Worm (Caenorhabditis elegans): ENCODE data around the gene jmjd-4.
A peak's percentile ranks its signal among the peaks of the same experiment; 100 is the strongest.

jmjd-4 gene

DNA sequence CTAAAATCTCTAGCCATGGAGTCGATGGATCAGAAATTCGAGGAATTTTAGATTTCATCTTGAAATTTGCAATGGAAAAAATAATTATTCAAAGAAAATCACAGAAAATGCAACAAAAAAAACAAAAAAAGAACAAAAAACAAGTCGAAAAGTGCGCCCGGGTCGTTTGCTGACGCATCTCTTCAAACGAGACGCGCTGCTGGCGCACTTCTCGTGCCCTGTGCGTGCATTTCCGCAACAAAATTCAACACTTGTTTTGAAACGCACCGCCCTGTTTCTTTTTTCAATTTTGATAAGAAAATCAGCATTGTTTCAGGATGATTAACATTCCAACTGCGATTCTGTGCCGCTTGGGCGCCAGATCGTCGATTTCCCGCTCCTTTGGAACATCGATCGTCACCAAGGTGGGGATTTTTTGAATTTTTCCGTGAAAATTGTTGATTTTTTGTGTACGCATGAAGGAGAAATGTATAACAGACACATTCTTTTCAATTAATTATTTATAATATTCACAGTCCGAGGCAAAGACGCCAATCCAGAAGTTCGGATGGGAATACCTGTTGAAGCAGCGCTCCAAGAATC is at the start of gene jmjd-4, which contains the start of gene mev-1:
TSS of gene jmjd-4 (minus strand) at position 58 of the 582 bp plus-strand sequence.
TSS of gene mev-1 (plus strand) at position 317 of the 582 bp plus-strand sequence.
- TF ChIP-seq elt-2 (tag; optimal IDR thresholded peaks at IDR 0.05) (peak; percentile 84), fkh-10 (GFP tag; optimal IDR thresholded peaks at IDR 0.05) (peak; percentile 45), ceh-28 (tag; optimal IDR thresholded peaks at IDR 0.05) (peak; percentile 60), nfya-1 (tag; optimal IDR thresholded peaks at IDR 0.05; ENCODE audit: insufficient read depth) (peak; percentile 90), egl-27 (tag; optimal IDR thresholded peaks at IDR 0.05) (no peak), nhr-12 (tag; optimal IDR thresholded peaks at IDR 0.05) (no peak), lsy-12 (tag; optimal IDR thresholded peaks at IDR 0.05) (peak; percentile 87), ceh-9 (tag; optimal IDR thresholded peaks at IDR 0.05) (no peak), jun-1 (tag; optimal IDR thresholded peaks at IDR 0.05) (peak; percentile 82), elt-3 (tag; optimal IDR thresholded peaks at IDR 0.05) (no peak), daf-12 (tag; optimal IDR thresholded peaks at IDR 0.05) (no peak), R02D3.7 (tag; optimal IDR thresholded peaks at IDR 0.05) (peak; percentile 68), pha-4 (tag; optimal IDR thresholded peaks at IDR 0.05) (peak; percentile 83), mdl-1 (tag; optimal IDR thresholded peaks at IDR 0.05) (no peak), lin-15B (tag; optimal IDR thresholded peaks at IDR 0.05) (peak; percentile 91), nhr-28 (tag; optimal IDR thresholded peaks at IDR 0.05) (no peak), nhr-76 (tag; optimal IDR thresholded peaks at IDR 0.05) (no peak), fkh-2 (tag; optimal IDR thresholded peaks at IDR 0.05) (no peak), mml-1 (tag; optimal IDR thresholded peaks at IDR 0.05) (no peak), unc-62 (GFP tag; optimal IDR thresholded peaks at IDR 0.05) (no peak), nhr-67 (tag; optimal IDR thresholded peaks at IDR 0.05) (no peak), ceh-82 (tag; optimal IDR thresholded peaks at IDR 0.05) (peak; percentile 56), lin-39 (tag; optimal IDR thresholded peaks at IDR 0.05) (peak; percentile 72), skn-1 (tag; optimal IDR thresholded peaks at IDR 0.05) (peak; percentile 69), nhr-43 (tag; optimal IDR thresholded peaks at IDR 0.05; ENCODE audit: poor library complexity, severe bottlenecking) (peak; percentile 87), pqm-1 (tag; optimal IDR thresholded peaks at IDR 0.05) (peak; percentile 71), fos-1 (tag; optimal IDR thresholded peaks at IDR 0.05) (no peak), nhr-11 (tag; optimal IDR thresholded peaks at IDR 0.05) (no peak), ama-1 (optimal IDR thresholded peaks at IDR 0.05) (peak; percentile 52), nhr-25 (tag; optimal IDR thresholded peaks at IDR 0.05) (peak; percentile 89), ZK546.5 (tag; optimal IDR thresholded peaks at IDR 0.05) (no peak), nhr-23 (tag; optimal IDR thresholded peaks at IDR 0.05) (peak; percentile 89), aly-2 (tag; optimal IDR thresholded peaks at IDR 0.05) (no peak), zag-1 (tag; optimal IDR thresholded peaks at IDR 0.05) (no peak), snpc-4 (tag; optimal IDR thresholded peaks at IDR 0.05) (peak; percentile 73), ztf-11 (tag; optimal IDR thresholded peaks at IDR 0.05) (no peak), tbx-2 (tag; optimal IDR thresholded peaks at IDR 0.05) (peak; percentile 82), eor-1 (tag; optimal IDR thresholded peaks at IDR 0.05) (no peak), ztf-4 (tag; optimal IDR thresholded peaks at IDR 0.05) (no peak), hmg-11 (tag; optimal IDR thresholded peaks at IDR 0.05) (peak; percentile 91), nhr-77 (tag; optimal IDR thresholded peaks at IDR 0.05) (peak; percentile 35), sea-2 (GFP tag; optimal IDR thresholded peaks at IDR 0.05) (no peak), ceh-16 (tag; optimal IDR thresholded peaks at IDR 0.05) (no peak), egl-5 (tag; optimal IDR thresholded peaks at IDR 0.05) (peak; percentile 39), unc-39 (tag; optimal IDR thresholded peaks at IDR 0.05) (no peak), nhr-237 (tag; optimal IDR thresholded peaks at IDR 0.05) (no peak), elt-1 (tag; optimal IDR thresholded peaks at IDR 0.05) (peak; percentile 33)

All from whole organism, L3 larva.